Worm (Caenorhabditis elegans) whole organism, L2 larva: ENCODE measurements around the gene bmy-1.

Experiments used
- C34F6.9 ChIP-seq: fragments of 150-350 bp; optimal IDR thresholded peaks from 2 replicates; lab custom pipeline; 2014; ENCODE audit warnings: missing biosample characterization, missing genetic modification characterization
- F13H6.1 ChIP-seq: sonication (generic microtip); optimal IDR thresholded peaks from 2 replicates; lab custom pipeline; 2016; ENCODE audit warnings: missing genetic modification characterization, missing compliant biosample characterization
- R02D3.7 ChIP-seq: fragments of 150-350 bp; optimal IDR thresholded peaks from 2 replicates; lab custom pipeline; 2014; ENCODE audit warnings: missing biosample characterization, missing genetic modification characterization
- Y55F3AM.14 ChIP-seq: fragments of 200-800 bp; sonication (Bioruptor generic); optimal IDR thresholded peaks from 2 replicates; lab custom pipeline; 2018; ENCODE audit warnings: mild to moderate bottlenecking, missing genetic modification characterization, missing compliant biosample characterization
- ZK546.5 ChIP-seq: sonication (generic microtip); optimal IDR thresholded peaks from 2 replicates; lab custom pipeline; 2017; ENCODE audit warnings: missing biosample characterization, missing genetic modification characterization
- alr-1 ChIP-seq: fragments of 150-350 bp; optimal IDR thresholded peaks from 2 replicates; lab custom pipeline; 2014; ENCODE audit warnings: missing biosample characterization, missing genetic modification characterization
- aly-2 ChIP-seq: fragments of 150-350 bp; optimal IDR thresholded peaks from 2 replicates; lab custom pipeline; 2014; ENCODE audit warnings: missing biosample characterization, missing genetic modification characterization
- ama-1 ChIP-seq: fragments of 150-350 bp; optimal IDR thresholded peaks from 2 replicates; lab custom pipeline; 2018; ENCODE audit warnings: inconsistent platforms
- blmp-1 ChIP-seq: sonication (generic microtip); optimal IDR thresholded peaks from 2 replicates; lab custom pipeline; 2017; ENCODE audit warnings: missing genetic modification characterization, mild to moderate bottlenecking, missing compliant biosample characterization, antibody characterized with exemption, moderate library complexity; ENCODE audit not compliant: insufficient read depth
- ceh-16 ChIP-seq: fragments of 150-350 bp; optimal IDR thresholded peaks from 2 replicates; lab custom pipeline; 2014; ENCODE audit warnings: missing biosample characterization, missing genetic modification characterization
- ceh-82 ChIP-seq: fragments of 150-350 bp; optimal IDR thresholded peaks from 2 replicates; lab custom pipeline; 2014; ENCODE audit warnings: missing biosample characterization, missing genetic modification characterization
- crh-2 ChIP-seq: sonication (generic microtip); optimal IDR thresholded peaks from 2 replicates; lab custom pipeline; 2017; ENCODE audit warnings: missing biosample characterization, missing genetic modification characterization
- dmd-4 ChIP-seq: sonication (generic microtip); optimal IDR thresholded peaks from 2 replicates; lab custom pipeline; 2017; ENCODE audit warnings: missing biosample characterization, missing genetic modification characterization
- egl-27 ChIP-seq: sonication (generic microtip); optimal IDR thresholded peaks from 3 replicates; lab custom pipeline; 2017; ENCODE audit warnings: missing biosample characterization, missing genetic modification reagents, missing genetic modification characterization
- elt-1 ChIP-seq: fragments of 150-350 bp; optimal IDR thresholded peaks from 2 replicates; lab custom pipeline; 2014; ENCODE audit warnings: missing biosample characterization, missing genetic modification characterization
- elt-3 ChIP-seq: sonication (generic microtip); optimal IDR thresholded peaks from 2 replicates; lab custom pipeline; 2017; ENCODE audit warnings: missing biosample characterization, missing genetic modification characterization
- fos-1 ChIP-seq: fragments of 150-350 bp; optimal IDR thresholded peaks from 2 replicates; lab custom pipeline; 2014; ENCODE audit warnings: missing biosample characterization, missing genetic modification characterization
- gmeb-1 ChIP-seq: fragments of 150-350 bp; optimal IDR thresholded peaks from 2 replicates; lab custom pipeline; 2014; ENCODE audit warnings: missing biosample characterization, missing genetic modification characterization
- lin-11 ChIP-seq: fragments of 150-350 bp; sonication (generic microtip); optimal IDR thresholded peaks from 2 replicates; lab custom pipeline; 2014; ENCODE audit warnings: missing biosample characterization, missing genetic modification characterization, inconsistent platforms, mixed read lengths
- lin-13 ChIP-seq: fragments of 150-350 bp; optimal IDR thresholded peaks from 2 replicates; lab custom pipeline; 2014; ENCODE audit warnings: missing biosample characterization, missing genetic modification reagents, missing genetic modification characterization
- lin-39 ChIP-seq: fragments of 150-350 bp; optimal IDR thresholded peaks from 2 replicates; lab custom pipeline; 2014; ENCODE audit warnings: missing biosample characterization, missing genetic modification reagents, missing genetic modification characterization
- lsy-2 ChIP-seq, 2 experiments: fragments of 150-350 bp in 1 of 2; sonication (generic microtip) in 1 of 2; optimal IDR thresholded peaks; 2 replicates each; lab custom pipeline; 2014 to 2017; ENCODE audit warnings: missing biosample characterization in 2 of 2, missing genetic modification characterization in 2 of 2
- mab-5 ChIP-seq: fragments of 150-350 bp; optimal IDR thresholded peaks from 2 replicates; lab custom pipeline; 2014; ENCODE audit warnings: missing biosample characterization, missing genetic modification characterization
- mbf-1 ChIP-seq: sonication (generic microtip); optimal IDR thresholded peaks from 2 replicates; lab custom pipeline; 2017; ENCODE audit warnings: missing biosample characterization, missing genetic modification characterization
- mdl-1 ChIP-seq, 2 experiments: fragments of 150-350 bp in 1 of 2; sonication (generic microtip) in 1 of 2; optimal IDR thresholded peaks; 2 replicates each; lab custom pipeline; 2017; ENCODE audit warnings: missing biosample characterization in 2 of 2, missing genetic modification characterization in 2 of 2
- nhr-10 ChIP-seq: sonication (generic microtip); optimal IDR thresholded peaks from 2 replicates; lab custom pipeline; 2017; ENCODE audit warnings: missing biosample characterization, missing genetic modification characterization
- nhr-11 ChIP-seq: fragments of 150-350 bp; optimal IDR thresholded peaks from 2 replicates; lab custom pipeline; 2014; ENCODE audit warnings: missing biosample characterization, missing genetic modification characterization
- nhr-12 ChIP-seq: fragments of 150-350 bp; optimal IDR thresholded peaks from 2 replicates; lab custom pipeline; 2014; ENCODE audit warnings: missing biosample characterization, missing genetic modification characterization
- nhr-129 ChIP-seq: fragments of 150-350 bp; optimal IDR thresholded peaks from 2 replicates; lab custom pipeline; 2014; ENCODE audit warnings: missing biosample characterization, missing genetic modification characterization
- nhr-21 ChIP-seq: fragments of 150-350 bp; optimal IDR thresholded peaks from 2 replicates; lab custom pipeline; 2014; ENCODE audit warnings: missing biosample characterization, missing genetic modification characterization
- nhr-23 ChIP-seq: fragments of 150-350 bp; optimal IDR thresholded peaks from 2 replicates; lab custom pipeline; 2014; ENCODE audit warnings: missing biosample characterization, missing genetic modification reagents, missing genetic modification characterization
- nhr-237 ChIP-seq: fragments of 150-350 bp; optimal IDR thresholded peaks from 2 replicates; lab custom pipeline; 2014; ENCODE audit warnings: missing biosample characterization, missing genetic modification characterization
- nhr-25 ChIP-seq: fragments of 150-350 bp; sonication (generic microtip); optimal IDR thresholded peaks from 3 replicates; lab custom pipeline; 2014; ENCODE audit warnings: missing biosample characterization, missing genetic modification characterization
- nhr-6 ChIP-seq: fragments of 150-350 bp; optimal IDR thresholded peaks from 2 replicates; lab custom pipeline; 2014; ENCODE audit warnings: missing biosample characterization, missing genetic modification characterization
- nhr-77 ChIP-seq: fragments of 150-350 bp; optimal IDR thresholded peaks from 2 replicates; lab custom pipeline; 2014; ENCODE audit warnings: missing biosample characterization, missing genetic modification characterization
- peb-1 ChIP-seq: fragments of 150-350 bp; optimal IDR thresholded peaks from 2 replicates; lab custom pipeline; 2014; ENCODE audit warnings: missing biosample characterization, missing genetic modification characterization
- sem-4 ChIP-seq: fragments of 150-350 bp; optimal IDR thresholded peaks from 2 replicates; lab custom pipeline; 2014; ENCODE audit warnings: missing biosample characterization, missing genetic modification reagents, missing genetic modification characterization
- skn-1 ChIP-seq: sonication (generic microtip); optimal IDR thresholded peaks from 2 replicates; lab custom pipeline; 2017; ENCODE audit warnings: missing biosample characterization, missing genetic modification characterization
- sma-3 ChIP-seq: sonication (generic microtip); optimal IDR thresholded peaks from 2 replicates; lab custom pipeline; 2016; ENCODE audit warnings: missing genetic modification reagents, missing genetic modification characterization, missing compliant biosample characterization
- sma-9 ChIP-seq, 2 experiments: fragments of 150-350 bp in 1 of 2; sonication (generic microtip) in 1 of 2; optimal IDR thresholded peaks; 2 replicates each; lab custom pipeline; 2014 to 2016; ENCODE audit warnings: missing genetic modification characterization in 2 of 2, mild to moderate bottlenecking in 1 of 2, missing biosample characterization in 1 of 2, missing compliant biosample characterization in 1 of 2, missing genetic modification reagents in 1 of 2, moderate library complexity in 1 of 2
- snpc-4 ChIP-seq: fragments of 150-350 bp; optimal IDR thresholded peaks from 2 replicates; lab custom pipeline; 2014; ENCODE audit warnings: missing biosample characterization, missing genetic modification characterization
- unc-39 ChIP-seq: fragments of 150-350 bp; optimal IDR thresholded peaks from 2 replicates; lab custom pipeline; 2014; ENCODE audit warnings: missing biosample characterization, missing genetic modification characterization
- unc-55 ChIP-seq: fragments of 150-350 bp; sonication (generic microtip); optimal IDR thresholded peaks from 3 replicates; lab custom pipeline; 2014; ENCODE audit warnings: missing biosample characterization, missing genetic modification reagents, missing genetic modification characterization
- unc-62 ChIP-seq: fragments of 150-350 bp; optimal IDR thresholded peaks from 2 replicates; lab custom pipeline; 2014; ENCODE audit warnings: missing biosample characterization, missing genetic modification reagents, missing genetic modification characterization
- zag-1 ChIP-seq: fragments of 150-350 bp; optimal IDR thresholded peaks from 2 replicates; lab custom pipeline; 2014; ENCODE audit warnings: missing biosample characterization, missing genetic modification characterization
- ztf-1 ChIP-seq: fragments of 200-800 bp; sonication (Bioruptor generic); conservative IDR thresholded peaks from 2 replicates; pipeline ENCODE4 v1.3.6; 2022; ENCODE audit warnings: missing genetic modification characterization, missing compliant biosample characterization
- ztf-11 ChIP-seq: sonication (generic microtip); optimal IDR thresholded peaks from 2 replicates; lab custom pipeline; 2017; ENCODE audit warnings: missing biosample characterization, missing genetic modification characterization
- ztf-4 ChIP-seq: fragments of 150-350 bp; optimal IDR thresholded peaks from 2 replicates; lab custom pipeline; 2014; ENCODE audit warnings: missing biosample characterization, missing genetic modification characterization

The bmy-1 gene

DNA sequence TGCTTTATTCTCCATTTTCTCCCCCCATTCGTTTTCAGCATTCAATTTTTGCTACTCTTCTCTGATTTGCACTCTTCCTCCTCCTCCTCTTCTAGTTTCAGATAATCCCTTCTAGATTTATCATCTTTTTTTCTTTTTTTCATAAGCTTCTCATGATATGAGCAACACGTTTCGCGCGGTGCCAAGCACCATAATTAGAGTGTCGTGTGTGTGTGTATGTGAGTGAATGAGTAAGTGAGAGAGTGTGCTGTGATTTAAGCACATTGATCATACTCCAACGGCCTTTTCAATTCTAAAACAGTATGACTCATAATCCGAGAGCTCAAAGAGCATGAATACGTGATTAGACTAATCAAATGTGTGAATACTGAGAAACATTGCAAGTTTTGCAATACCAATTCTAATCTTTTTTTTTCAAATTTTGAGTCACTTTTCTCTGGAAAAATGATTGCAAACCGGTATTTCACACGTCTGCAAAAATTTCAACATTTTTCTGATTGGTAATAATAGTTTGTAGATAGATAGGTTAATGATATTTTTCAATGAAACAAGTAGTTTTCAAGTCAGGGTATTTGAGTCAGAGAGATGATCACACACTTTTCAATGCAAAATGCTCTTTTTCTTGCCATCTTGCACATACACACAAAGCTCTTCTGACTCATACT, 23.0 kb upstream of the bmy-1 start:
- TF ChIP-seq nhr-237, result no peak
- peak; percentile 13 for TF ChIP-seq mab-5
- peak; percentile 64 for TF ChIP-seq nhr-21
- TF ChIP-seq crh-2 (tag; lab: Kevin White, UChicago), result peak; percentile 60
- peak; percentile 27 for TF ChIP-seq sma-9 (GFP tag; optimal IDR thresholded peaks at IDR 0.05; lab: Kevin White, UChicago)
- TF ChIP-seq sma-9 (tag; optimal IDR thresholded peaks at IDR 0.05; lab: Kevin White, UChicago), result no peak
- TF ChIP-seq unc-55 (GFP tag; lab: Kevin White, UChicago), result peak; percentile 64
- no peak for TF ChIP-seq mbf-1 (tag; lab: Kevin White, UChicago)
- TF ChIP-seq ztf-4 (tag; lab: Kevin White, UChicago), result no peak
- TF ChIP-seq nhr-25 (tag; lab: Kevin White, UChicago), result no peak
- peak; percentile 41 for TF ChIP-seq fos-1
- no peak for TF ChIP-seq alr-1 (tag; lab: Kevin White, UChicago)

DNA sequence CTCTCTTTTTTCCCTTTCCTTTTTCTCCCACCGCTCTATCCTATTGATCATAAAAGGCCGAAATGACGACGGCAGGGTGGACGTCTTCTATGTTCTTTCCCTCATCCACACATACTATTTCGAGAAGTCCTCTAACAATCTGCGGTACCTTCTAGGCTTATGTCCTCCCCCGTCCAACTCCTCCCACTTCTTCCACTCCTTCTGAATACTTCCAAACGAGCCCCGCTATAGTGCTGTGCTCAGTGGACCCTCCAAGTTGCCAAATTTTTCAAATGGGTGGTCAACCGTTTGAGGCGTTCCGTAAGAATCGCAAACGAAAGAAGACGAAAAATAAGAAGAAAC, 22.5 kb upstream of the bmy-1 start:
- TF ChIP-seq aly-2 (tag; lab: Kevin White, UChicago) (no peak), lsy-2 (tag; optimal IDR thresholded peaks at IDR 0.05; lab: Kevin White, UChicago) (peak in 1 of 2 experiments; percentile 60), snpc-4 (tag; lab: Kevin White, UChicago) (no peak), lin-13 (GFP tag; lab: Kevin White, UChicago) (no peak), crh-2 (tag; lab: Kevin White, UChicago) (no peak), ztf-1 (GFP tag; lab: Robert Waterston, UW) (no peak), lin-39 (tag; lab: Kevin White, UChicago) (no peak), mbf-1 (tag; lab: Kevin White, UChicago) (no peak), ama-1 (lab: Kevin White, UChicago) (peak; percentile 16), fos-1 (peak; percentile 92), nhr-23 (no peak), nhr-10 (tag; lab: Kevin White, UChicago) (no peak), unc-39 (tag; lab: Kevin White, UChicago) (no peak), skn-1 (tag; lab: Kevin White, UChicago) (no peak), ztf-4 (tag; lab: Kevin White, UChicago) (no peak), zag-1 (tag; lab: Kevin White, UChicago) (peak; percentile 61), F13H6.1 (tag; lab: Kevin White, UChicago) (peak; percentile 79), unc-62 (no peak), nhr-129 (tag; lab: Kevin White, UChicago) (peak; percentile 79), nhr-6 (tag; lab: Kevin White, UChicago) (peak; percentile 1), nhr-237 (no peak), gmeb-1 (tag; lab: Kevin White, UChicago) (no peak), elt-3 (no peak), Y55F3AM.14 (GFP tag; lab: Kevin White, UChicago) (peak; percentile 19), ZK546.5 (no peak), ceh-16 (tag; lab: Kevin White, UChicago) (no peak), elt-1 (no peak), nhr-21 (no peak), dmd-4 (tag; lab: Kevin White, UChicago) (no peak), nhr-11 (no peak), ztf-11 (no peak), sma-9 (GFP tag; optimal IDR thresholded peaks at IDR 0.05; lab: Kevin White, UChicago) (peak; percentile 73), sma-9 (tag; optimal IDR thresholded peaks at IDR 0.05; lab: Kevin White, UChicago) (no peak), egl-27 (tag; lab: Kevin White, UChicago) (no peak), mdl-1 (tag; optimal IDR thresholded peaks at IDR 0.05; lab: Kevin White, UChicago) (no peak), ceh-82 (tag; lab: Kevin White, UChicago) (no peak), nhr-25 (tag; lab: Kevin White, UChicago) (no peak), lin-11 (tag; lab: Kevin White, UChicago) (peak; percentile 77), unc-55 (GFP tag; lab: Kevin White, UChicago) (peak; percentile 84), sem-4 (tag; lab: Kevin White, UChicago) (peak; percentile 49), alr-1 (tag; lab: Kevin White, UChicago) (no peak), mab-5 (peak; percentile 42), sma-3 (GFP tag; lab: Kevin White, UChicago) (no peak), peb-1 (no peak), nhr-77 (tag; lab: Kevin White, UChicago) (no peak), blmp-1 (peak; percentile 64), C34F6.9 (tag; lab: Kevin White, UChicago) (peak; percentile 78), R02D3.7 (tag; lab: Kevin White, UChicago) (no peak), nhr-12 (tag; lab: Kevin White, UChicago) (no peak)
